Fruit fly (Drosophila melanogaster) whole organism, embryonic: Measurements from ENCODE around the gene CG9673.

Experiments used
- Asciz ChIP-seq: fragments of 200-800 bp; sonication (Bioruptor generic); optimal IDR thresholded peaks from 2 replicates; lab custom pipeline; 2017; ENCODE audit warnings: missing biosample characterization, mild to moderate bottlenecking, missing genetic modification characterization, missing genetic modification reagents
- CG10267 ChIP-seq: fragments of 200-800 bp; sonication (Bioruptor generic); optimal IDR thresholded peaks from 2 replicates; lab custom pipeline; 2018; ENCODE audit warnings: missing biosample characterization, mild to moderate bottlenecking, missing genetic modification characterization, moderate library complexity
- CG10431 ChIP-seq: fragments of 200-800 bp; sonication (Bioruptor generic); optimal IDR thresholded peaks from 3 replicates; lab custom pipeline; 2018; ENCODE audit warnings: missing biosample characterization, mild to moderate bottlenecking, missing genetic modification characterization
- CG11504 ChIP-seq: fragments of 200-800 bp; sonication (Bioruptor generic); optimal IDR thresholded peaks from 3 replicates; lab custom pipeline; 2019; ENCODE audit warnings: missing biosample characterization, mild to moderate bottlenecking, missing genetic modification characterization, moderate library complexity
- CG12236 ChIP-seq: fragments of 200-800 bp; sonication (Bioruptor generic); optimal IDR thresholded peaks from 2 replicates; lab custom pipeline; 2016; ENCODE audit warnings: missing biosample characterization, missing genetic modification characterization
- CG12659 ChIP-seq: fragments of 200-800 bp; sonication (Bioruptor generic); optimal IDR thresholded peaks from 3 replicates; lab custom pipeline; 2017; ENCODE audit warnings: mild to moderate bottlenecking, missing biosample characterization, missing genetic modification reagents, missing genetic modification characterization
- CG12942 ChIP-seq: fragments of 200-800 bp; sonication (Bioruptor generic); optimal IDR thresholded peaks from 3 replicates; lab custom pipeline; 2016; ENCODE audit warnings: missing biosample characterization, missing genetic modification characterization
- CG13123 ChIP-seq: fragments of 200-800 bp; sonication (Bioruptor generic); optimal IDR thresholded peaks from 2 replicates; lab custom pipeline; 2016; ENCODE audit warnings: missing biosample characterization, missing genetic modification characterization
- CG17359 ChIP-seq: fragments of 200-800 bp; sonication (Bioruptor generic); optimal IDR thresholded peaks from 3 replicates; lab custom pipeline; 2018; ENCODE audit warnings: missing biosample characterization, mild to moderate bottlenecking, missing genetic modification characterization, moderate library complexity
- CG17361 ChIP-seq: fragments of 200-800 bp; sonication (Bioruptor generic); IDR thresholded peaks from 3 replicates; pipeline ENCODE4 v1.3.6; 2022; ENCODE audit warnings: missing biosample characterization, missing genetic modification characterization
- CG18599 ChIP-seq: fragments of 200-800 bp; sonication (Bioruptor generic); optimal IDR thresholded peaks from 3 replicates; lab custom pipeline; 2017; ENCODE audit warnings: missing biosample characterization, missing genetic modification characterization, mild to moderate bottlenecking, moderate library complexity, missing genetic modification reagents
- CG2120 ChIP-seq: fragments of 200-800 bp; sonication (Bioruptor generic); optimal IDR thresholded peaks from 3 replicates; lab custom pipeline; 2016; ENCODE audit warnings: missing biosample characterization, missing genetic modification characterization
- CG30431 ChIP-seq: fragments of 200-800 bp; sonication (Bioruptor generic); optimal IDR thresholded peaks from 2 replicates; lab custom pipeline; 2017; ENCODE audit warnings: missing biosample characterization, missing genetic modification characterization
- CG3065 ChIP-seq: fragments of 200-800 bp; sonication (Bioruptor generic); optimal IDR thresholded peaks from 2 replicates; lab custom pipeline; 2016; ENCODE audit warnings: missing biosample characterization, missing genetic modification characterization
- CG34376 ChIP-seq: fragments of 200-800 bp; sonication (Bioruptor generic); optimal IDR thresholded peaks from 2 replicates; lab custom pipeline; 2018; ENCODE audit warnings: missing biosample characterization, mild to moderate bottlenecking, missing genetic modification characterization
- CG3838 ChIP-seq: fragments of 200-800 bp; sonication (Bioruptor generic); optimal IDR thresholded peaks from 3 replicates; lab custom pipeline; 2016; ENCODE audit warnings: missing biosample characterization, missing genetic modification characterization
- CG5180 ChIP-seq: fragments of 200-800 bp; sonication (Bioruptor generic); optimal IDR thresholded peaks from 3 replicates; lab custom pipeline; 2017; ENCODE audit warnings: missing biosample characterization, missing genetic modification characterization, mild to moderate bottlenecking, moderate library complexity, missing genetic modification reagents
- CG6689 ChIP-seq: fragments of 200-800 bp; sonication (Bioruptor generic); IDR thresholded peaks from 2 replicates; pipeline ENCODE4 v1.3.6; 2022; ENCODE audit warnings: missing biosample characterization, missing genetic modification characterization
- CG7839 ChIP-seq: fragments of 200-800 bp; sonication (Bioruptor generic); optimal IDR thresholded peaks from 3 replicates; lab custom pipeline; 2018; ENCODE audit warnings: missing biosample characterization, mild to moderate bottlenecking, missing genetic modification characterization, moderate library complexity
- CG7987 ChIP-seq: fragments of 200-800 bp; sonication (Bioruptor generic); optimal IDR thresholded peaks from 2 replicates; lab custom pipeline; 2018; ENCODE audit warnings: missing biosample characterization, mild to moderate bottlenecking, missing genetic modification characterization, moderate library complexity
- CG8388 ChIP-seq: fragments of 200-800 bp; sonication (Bioruptor generic); optimal IDR thresholded peaks from 2 replicates; lab custom pipeline; 2019; ENCODE audit warnings: missing biosample characterization, mild to moderate bottlenecking, missing genetic modification characterization, moderate library complexity
- CG9437 ChIP-seq: fragments of 200-800 bp; sonication (Bioruptor generic); optimal IDR thresholded peaks from 2 replicates; lab custom pipeline; 2018; ENCODE audit warnings: missing biosample characterization, mild to moderate bottlenecking, missing genetic modification characterization
- D19A ChIP-seq: fragments of 200-800 bp; optimal IDR thresholded peaks from 3 replicates; lab custom pipeline; 2019; ENCODE audit warnings: missing biosample characterization, mild to moderate bottlenecking, missing genetic modification characterization, moderate library complexity
- Fer1 ChIP-seq: fragments of 200-800 bp; sonication (Bioruptor generic); optimal IDR thresholded peaks from 2 replicates; lab custom pipeline; 2017; ENCODE audit warnings: missing biosample characterization, mild to moderate bottlenecking, missing genetic modification characterization
- Hey ChIP-seq: fragments of 200-800 bp; sonication (Bioruptor generic); optimal IDR thresholded peaks from 3 replicates; lab custom pipeline; 2018; ENCODE audit warnings: missing biosample characterization, mild to moderate bottlenecking, missing genetic modification characterization
- Hmx ChIP-seq: fragments of 200-800 bp; sonication (Bioruptor generic); optimal IDR thresholded peaks from 2 replicates; lab custom pipeline; 2016; ENCODE audit warnings: missing biosample characterization, missing genetic modification characterization
- Lpt ChIP-seq: fragments of >200 bp; optimal IDR thresholded peaks from 2 replicates; lab custom pipeline; 2018; ENCODE audit warnings: missing biosample characterization, missing genetic modification characterization
- Meics ChIP-seq: fragments of 200-800 bp; sonication (Bioruptor generic); optimal IDR thresholded peaks from 2 replicates; lab custom pipeline; 2017; ENCODE audit warnings: missing biosample characterization, mild to moderate bottlenecking, missing genetic modification characterization
- Mes4 ChIP-seq: fragments of 200-800 bp; sonication (Bioruptor generic); optimal IDR thresholded peaks from 2 replicates; lab custom pipeline; 2016; ENCODE audit warnings: missing biosample characterization, missing genetic modification characterization
- NC2α ChIP-seq: fragments of 200-800 bp; sonication (Bioruptor generic); optimal IDR thresholded peaks from 2 replicates; lab custom pipeline; 2016; ENCODE audit warnings: missing biosample characterization, missing genetic modification characterization
- NFAT ChIP-seq: fragments of 200-800 bp; sonication (Bioruptor generic); IDR thresholded peaks from 2 replicates; pipeline ENCODE4 v1.3.6; 2022; ENCODE audit warnings: missing biosample characterization, missing genetic modification characterization
- Rfx ChIP-seq: fragments of 200-800 bp; sonication (Bioruptor generic); IDR thresholded peaks from 2 replicates; pipeline ENCODE4 v1.3.6; 2022; ENCODE audit warnings: missing biosample characterization, missing genetic modification characterization
- Six4 ChIP-seq: fragments of 200-800 bp; sonication (Bioruptor generic); optimal IDR thresholded peaks from 2 replicates; lab custom pipeline; 2016; ENCODE audit warnings: missing biosample characterization, missing genetic modification characterization
- Stat92E ChIP-seq, 3 experiments: fragments of >200 bp in 2 of 3; fragments of 200-800 bp in 1 of 3; sonication (Bioruptor generic) in 1 of 3; optimal IDR thresholded peaks; 2 replicates each; lab custom pipeline; 2017 to 2019; ENCODE audit warnings: missing biosample characterization in 3 of 3, missing genetic modification characterization in 3 of 3, mild to moderate bottlenecking in 1 of 3, moderate library complexity in 1 of 3
- Trl ChIP-seq, 3 experiments: fragments of >200 bp in 2 of 3; fragments of 200-800 bp in 1 of 3; sonication (Bioruptor generic) in 1 of 3; optimal IDR thresholded peaks; 2 replicates in 1 of 3; 3 replicates in 2 of 3; lab custom pipeline; 2016 to 2017; ENCODE audit warnings: missing biosample characterization in 1 of 3, missing genetic modification characterization in 1 of 3
- bowl ChIP-seq: fragments of 200-800 bp; sonication (Bioruptor generic); IDR thresholded peaks from 2 replicates; pipeline ENCODE4 v1.3.6; 2022; ENCODE audit warnings: missing biosample characterization, missing genetic modification characterization
- bsh ChIP-seq, 2 experiments: fragments of 200-800 bp; sonication (Bioruptor generic); optimal IDR thresholded peaks; 2 replicates each; lab custom pipeline; 2017 to 2018; ENCODE audit warnings: mild to moderate bottlenecking in 2 of 2, missing biosample characterization in 2 of 2, missing genetic modification characterization in 2 of 2, moderate library complexity in 1 of 2
- cad ChIP-seq: fragments of >200 bp; optimal IDR thresholded peaks from 2 replicates; lab custom pipeline; 2017; ENCODE audit warnings: missing biosample characterization, missing genetic modification characterization
- ewg ChIP-seq: fragments of 200-800 bp; sonication (Bioruptor generic); optimal IDR thresholded peaks from 3 replicates; lab custom pipeline; 2017; ENCODE audit warnings: mild to moderate bottlenecking, missing biosample characterization, missing genetic modification reagents, missing genetic modification characterization
- fd102C ChIP-seq: fragments of 200-800 bp; sonication (Bioruptor generic); optimal IDR thresholded peaks from 2 replicates; lab custom pipeline; 2018; ENCODE audit warnings: missing biosample characterization, mild to moderate bottlenecking, missing genetic modification characterization, moderate library complexity
- fd96Cb ChIP-seq: fragments of 200-800 bp; sonication (Bioruptor generic); optimal IDR thresholded peaks from 2 replicates; lab custom pipeline; 2018; ENCODE audit warnings: missing biosample characterization, mild to moderate bottlenecking, missing genetic modification characterization, moderate library complexity
- gem ChIP-seq: fragments of 200-800 bp; sonication (Bioruptor generic); optimal IDR thresholded peaks from 2 replicates; lab custom pipeline; 2019; ENCODE audit warnings: missing biosample characterization, mild to moderate bottlenecking, missing genetic modification characterization, moderate library complexity
- gfzf ChIP-seq: fragments of 200-800 bp; sonication (Bioruptor generic); optimal IDR thresholded peaks from 2 replicates; lab custom pipeline; 2016; ENCODE audit warnings: missing biosample characterization, mild to moderate bottlenecking, missing genetic modification characterization, moderate library complexity
- lab ChIP-seq: fragments of 200-800 bp; sonication (Bioruptor generic); optimal IDR thresholded peaks from 3 replicates; lab custom pipeline; 2017; ENCODE audit warnings: missing biosample characterization, missing genetic modification characterization, mild to moderate bottlenecking, moderate library complexity, missing genetic modification reagents
- onecut ChIP-seq: fragments of 200-800 bp; sonication (Bioruptor generic); IDR thresholded peaks from 2 replicates; pipeline ENCODE4 v1.3.6; 2022; ENCODE audit warnings: missing biosample characterization, missing genetic modification characterization
- pros ChIP-seq: fragments of 200-800 bp; sonication (Bioruptor generic); optimal IDR thresholded peaks from 3 replicates; lab custom pipeline; 2019; ENCODE audit warnings: missing biosample characterization, mild to moderate bottlenecking, missing genetic modification characterization, moderate library complexity
- sim ChIP-seq: fragments of 200-800 bp; sonication (Bioruptor generic); IDR thresholded peaks from 2 replicates; pipeline ENCODE4 v1.3.6; 2022; ENCODE audit warnings: missing biosample characterization, missing genetic modification characterization
- z ChIP-seq: fragments of 200-800 bp; sonication (Bioruptor generic); IDR thresholded peaks from 3 replicates; pipeline ENCODE4 v1.3.6; 2022; ENCODE audit warnings: missing biosample characterization, missing genetic modification characterization

CG9673 gene

dm6 chrX:16687400-16688105, 16.1 kb downstream of the CG9673 start:
- TF ChIP-seq CG6689 (GFP tag; lab: Robert Waterston, UW) = 0 out of 2 replicates have a peak, but pooled peaks have one; percentile 8
- peak; percentile 7 for TF ChIP-seq gem
- no peak for TF ChIP-seq onecut (GFP tag; lab: Robert Waterston, UW)
- TF ChIP-seq CG7987 = no peak
- TF ChIP-seq CG3838 = no peak
- no peak for TF ChIP-seq Hmx
- TF ChIP-seq CG2120 = peak; percentile 17
- TF ChIP-seq CG12236 (GFP tag; lab: Kevin White, UChicago) = no peak
- TF ChIP-seq CG12942 (GFP tag; lab: Kevin White, UChicago) = no peak
- TF ChIP-seq Six4 (GFP tag; lab: Kevin White, UChicago) = no peak
- no peak for TF ChIP-seq CG8388 (GFP tag; lab: Kevin White, UChicago)
- TF ChIP-seq CG10267 (tag; lab: Kevin White, UChicago) = no peak
- TF ChIP-seq CG34376 (GFP tag; lab: Kevin White, UChicago) = no peak
- no peak for TF ChIP-seq pros
- TF ChIP-seq Stat92E (GFP tag; optimal IDR thresholded peaks at IDR 0.05; lab: Kevin White, UChicago) = no peak
- TF ChIP-seq bsh (GFP tag; optimal IDR thresholded peaks at IDR 0.05; lab: Kevin White, UChicago) = no peak
- no peak for TF ChIP-seq Hey (tag; lab: Kevin White, UChicago)
- TF ChIP-seq Lpt (GFP tag; lab: Kevin White, UChicago) = no peak
- TF ChIP-seq cad (GFP tag; lab: Kevin White, UChicago) = no peak
- TF ChIP-seq fd102C (GFP tag; lab: Kevin White, UChicago) = no peak
- TF ChIP-seq gfzf (GFP tag; lab: Kevin White, UChicago) = peak; percentile 13
- TF ChIP-seq CG17359 (tag; lab: Kevin White, UChicago) = no peak
- no peak for TF ChIP-seq CG10431 (GFP tag; lab: Kevin White, UChicago)
- no peak for TF ChIP-seq bowl (GFP tag; lab: Robert Waterston, UW)
- TF ChIP-seq Trl (optimal IDR thresholded peaks at IDR 0.05; lab: Kevin White, UChicago) = peak; percentile 56 to 79
- TF ChIP-seq Trl (GFP tag; optimal IDR thresholded peaks at IDR 0.05; lab: Kevin White, UChicago) = no peak
- no peak for TF ChIP-seq CG3065 (GFP tag; lab: Kevin White, UChicago)
- peak; percentile 2 for TF ChIP-seq CG12659
- TF ChIP-seq z (GFP tag; lab: Robert Waterston, UW) = no peak
- TF ChIP-seq CG17361 (GFP tag; lab: Robert Waterston, UW) = 0 out of 3 replicates have a peak, but pooled peaks have one; percentile 29
- peak; percentile 5 for TF ChIP-seq CG7839 (tag; lab: Kevin White, UChicago)
- no peak for TF ChIP-seq Mes4
- peak; percentile 33 for TF ChIP-seq Fer1 (GFP tag; lab: Kevin White, UChicago)
- TF ChIP-seq fd96Cb (tag; lab: Kevin White, UChicago) = no peak
- TF ChIP-seq lab (GFP tag; lab: Kevin White, UChicago) = no peak
- peak; percentile 38 for TF ChIP-seq CG18599 (GFP tag; lab: Kevin White, UChicago)
- peak; percentile 1 for TF ChIP-seq Meics (GFP tag; lab: Kevin White, UChicago)
- no peak for TF ChIP-seq CG5180 (GFP tag; lab: Kevin White, UChicago)
- TF ChIP-seq CG9437 = peak; percentile 15
- no peak for TF ChIP-seq CG30431 (GFP tag; lab: Kevin White, UChicago)
- no peak for TF ChIP-seq Rfx
- TF ChIP-seq CG11504 (tag; lab: Kevin White, UChicago) = peak; percentile 38
- TF ChIP-seq NC2α (GFP tag; lab: Kevin White, UChicago) = no peak
- TF ChIP-seq Asciz (GFP tag; lab: Kevin White, UChicago) = no peak
- peak; percentile 9 for TF ChIP-seq D19A (tag; lab: Kevin White, UChicago)
- TF ChIP-seq sim (GFP tag; lab: Robert Waterston, UW) = no peak
- TF ChIP-seq CG13123 = no peak
- TF ChIP-seq NFAT (GFP tag; lab: Robert Waterston, UW) = no peak
- TF ChIP-seq ewg = peak; percentile 80
